Fruit fly (Drosophila melanogaster) whole organism, larva: Measurements from ENCODE around the gene CG14383.

Source experiments
- noc ChIP-seq: fragments of 200-800 bp; sonication (Bioruptor generic); optimal IDR thresholded peaks from 3 replicates; lab custom pipeline; 2019; ENCODE audit warnings: missing biosample characterization, mild to moderate bottlenecking, missing genetic modification characterization, moderate library complexity

CG14383 gene

dm6 chr3R:12988411-12988810 is at the start of gene CG14383:
TSS of gene CG14383 (minus strand) at chr3R:12988511.
- TF ChIP-seq noc, result no peak

dm6 chr3R:13038075-13038474 is 49.8 kb upstream of the CG14383 start, which contains the start of gene CG11668:
TSS of gene CG11668 (plus strand) at chr3R:13038375.
- no peak for TF ChIP-seq noc

dm6 chr3R:13036064-13036463 is 47.8 kb upstream of the CG14383 start:
- TF ChIP-seq noc, result no peak

- TF ChIP-seq noc, result no peak
These were observed 45.4 kb upstream of the CG14383 start for dm6 chr3R:13033670-13034069.

dm6 chr3R:13032975-13033445 is 44.7 kb upstream of the CG14383 start:
- peak; percentile 64 for TF ChIP-seq noc

- no peak for TF ChIP-seq noc
These were observed 44.0 kb upstream of the CG14383 start, which contains the start of gene ry for dm6 chr3R:13032323-13032722. TSS of gene ry (plus strand) at chr3R:13032528.

- no peak for TF ChIP-seq noc
These were observed 42.2 kb upstream of the CG14383 start, which contains the start of the genes CG46281 and CG46280 for dm6 chr3R:13030257-13031173. TSS of gene CG46281 (minus strand) at chr3R:13030307. TSS of gene CG46280 (minus strand) at chr3R:13030659.

- no peak for TF ChIP-seq noc
These were observed 30.7 kb upstream of the CG14383 start for dm6 chr3R:13018995-13019394.

dm6 chr3R:13018284-13018900 is 30.1 kb upstream of the CG14383 start:
- peak; percentile 45 for TF ChIP-seq noc

dm6 chr3R:13017623-13018036 is 29.3 kb upstream of the CG14383 start:
- TF ChIP-seq noc, result no peak

- TF ChIP-seq noc, result peak; percentile 21
These were observed 27.8 kb upstream of the CG14383 start for dm6 chr3R:13015811-13016766.

dm6 chr3R:13015402-13015801 is 27.1 kb upstream of the CG14383 start:
- no peak for TF ChIP-seq noc

- peak; percentile 31 for TF ChIP-seq noc
These were observed 26.0 kb upstream of the CG14383 start for dm6 chr3R:13014168-13014881.

dm6 chr3R:13012990-13013389 is 24.7 kb upstream of the CG14383 start:
- no peak for TF ChIP-seq noc

dm6 chr3R:13012351-13012750 is 24.0 kb upstream of the CG14383 start:
- peak; percentile 76 for TF ChIP-seq noc

dm6 chr3R:13011621-13011963 is 23.3 kb upstream of the CG14383 start, which contains the start of gene CtBP:
TSS of gene CtBP (plus strand) at chr3R:13011649.
- no peak for TF ChIP-seq noc
